Fruit fly (Drosophila melanogaster) whole organism, adult: ENCODE results near the gene comm2.

ENCODE experiments used
- CG11617 ChIP-seq: fragments of 200-800 bp; sonication (Bioruptor generic); optimal IDR thresholded peaks from 2 replicates; lab custom pipeline; 2017; ENCODE audit warnings: mild to moderate bottlenecking, missing biosample characterization, missing genetic modification reagents, missing genetic modification characterization
- CG12768 ChIP-seq: fragments of 200-800 bp; sonication (Bioruptor generic); optimal IDR thresholded peaks from 2 replicates; lab custom pipeline; 2017; ENCODE audit warnings: missing biosample characterization, missing genetic modification characterization, mild to moderate bottlenecking, moderate library complexity, missing genetic modification reagents
- CG14711 ChIP-seq: fragments of 200-800 bp; sonication (Bioruptor generic); optimal IDR thresholded peaks from 2 replicates; lab custom pipeline; 2018; ENCODE audit warnings: missing biosample characterization, mild to moderate bottlenecking, missing genetic modification characterization, moderate library complexity
- CG1620 ChIP-seq: fragments of 200-800 bp; sonication (Bioruptor generic); optimal IDR thresholded peaks from 2 replicates; lab custom pipeline; 2016; ENCODE audit warnings: missing biosample characterization, missing genetic modification characterization
- CG33017 ChIP-seq: fragments of 200-800 bp; sonication (Bioruptor generic); optimal IDR thresholded peaks from 2 replicates; lab custom pipeline; 2018; ENCODE audit warnings: missing biosample characterization, mild to moderate bottlenecking, missing genetic modification characterization, moderate library complexity
- CG5204 ChIP-seq: fragments of 200-800 bp; sonication (Bioruptor generic); optimal IDR thresholded peaks from 2 replicates; lab custom pipeline; 2016; ENCODE audit warnings: missing biosample characterization, missing genetic modification characterization
- CG7045 ChIP-seq: fragments of 200-800 bp; sonication (Bioruptor generic); optimal IDR thresholded peaks from 2 replicates; lab custom pipeline; 2017; ENCODE audit warnings: missing biosample characterization, mild to moderate bottlenecking, missing genetic modification characterization
- CG7101 ChIP-seq: fragments of 200-800 bp; sonication (Bioruptor generic); optimal IDR thresholded peaks from 2 replicates; lab custom pipeline; 2018; ENCODE audit warnings: missing biosample characterization, mild to moderate bottlenecking, missing genetic modification characterization, moderate library complexity
- Clk ChIP-seq: fragments of 200-800 bp; sonication (Bioruptor generic); optimal IDR thresholded peaks from 2 replicates; lab custom pipeline; 2017; ENCODE audit warnings: missing biosample characterization, missing genetic modification characterization
- Crg-1 ChIP-seq: fragments of 200-800 bp; sonication (Bioruptor generic); optimal IDR thresholded peaks from 2 replicates; lab custom pipeline; 2016; ENCODE audit warnings: missing biosample characterization, missing genetic modification characterization
- Hr96 ChIP-seq: fragments of 200-800 bp; sonication (Bioruptor generic); optimal IDR thresholded peaks from 2 replicates; lab custom pipeline; 2016; ENCODE audit warnings: missing biosample characterization, missing genetic modification characterization
- Mnt ChIP-seq: fragments of 200-800 bp; sonication (Bioruptor generic); optimal IDR thresholded peaks from 2 replicates; lab custom pipeline; 2016; ENCODE audit warnings: missing biosample characterization, mild to moderate bottlenecking, missing genetic modification characterization
- bab1 ChIP-seq: fragments of 200-800 bp; sonication (Bioruptor generic); optimal IDR thresholded peaks from 3 replicates; lab custom pipeline; 2019; ENCODE audit warnings: missing biosample characterization, mild to moderate bottlenecking, missing genetic modification characterization, moderate library complexity
- cic ChIP-seq: fragments of 200-800 bp; sonication (Bioruptor generic); optimal IDR thresholded peaks from 2 replicates; lab custom pipeline; 2017; ENCODE audit warnings: missing biosample characterization, mild to moderate bottlenecking, missing genetic modification characterization, moderate library complexity
- cnc ChIP-seq, 2 experiments: fragments of >200 bp; optimal IDR thresholded peaks; 2 replicates each; lab custom pipeline; 2017
- kay ChIP-seq: fragments of 200-800 bp; sonication (Bioruptor generic); peaks from one replicate; lab custom pipeline; 2016; ENCODE audit warnings: missing biosample characterization, missing genetic modification characterization, borderline replicate concordance
- ovo ChIP-seq: fragments of 200-800 bp; sonication (Bioruptor generic); optimal IDR thresholded peaks from 2 replicates; lab custom pipeline; 2016; ENCODE audit warnings: missing biosample characterization, missing genetic modification characterization
- pad ChIP-seq: fragments of 200-800 bp; sonication (Bioruptor generic); optimal IDR thresholded peaks from 3 replicates; lab custom pipeline; 2017; ENCODE audit warnings: missing biosample characterization, missing genetic modification characterization, mild to moderate bottlenecking, moderate library complexity, missing genetic modification reagents
- tj ChIP-seq: fragments of 200-800 bp; sonication (Bioruptor generic); optimal IDR thresholded peaks from 3 replicates; lab custom pipeline; 2017; ENCODE audit warnings: missing biosample characterization, mild to moderate bottlenecking, missing genetic modification characterization, moderate library complexity
- toe ChIP-seq: fragments of 200-800 bp; sonication (Bioruptor generic); optimal IDR thresholded peaks from 2 replicates; lab custom pipeline; 2016; ENCODE audit warnings: missing biosample characterization, missing genetic modification characterization

Gene comm2

DNA sequence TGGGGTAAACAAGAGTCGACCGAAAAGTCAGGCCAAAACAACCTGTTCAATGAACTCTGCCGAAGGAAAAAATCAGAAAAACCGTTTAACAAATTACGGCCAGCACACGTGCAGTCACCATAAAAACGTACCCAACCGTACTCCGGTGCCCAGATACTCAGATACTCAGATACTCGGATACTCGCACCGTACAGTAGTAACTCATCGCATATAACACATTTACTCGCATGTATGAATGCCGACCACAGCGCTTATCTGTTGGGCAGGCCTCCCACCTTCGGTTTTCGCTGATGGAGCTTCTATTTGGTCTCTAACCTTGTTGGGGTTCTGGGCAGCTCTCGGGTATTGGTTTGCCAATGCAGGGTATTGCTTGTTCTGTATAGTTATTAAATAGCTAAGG is 20.6 kb upstream of the comm2 start:
- TF ChIP-seq cnc (optimal IDR thresholded peaks at IDR 0.05; lab: Kevin White, UChicago) = no peak
- no peak for TF ChIP-seq CG7045
- no peak for TF ChIP-seq kay
- no peak for TF ChIP-seq CG14711 (tag; lab: Kevin White, UChicago)
- no peak for TF ChIP-seq tj (GFP tag; lab: Kevin White, UChicago)

dm6 chr3L:15717519-15717918 is 17.9 kb upstream of the comm2 start, which contains the start of gene CG42570:
Gene CG42570 (plus strand): TSS chr3L:15717819.
- no peak for TF ChIP-seq cic (GFP tag; lab: Kevin White, UChicago)
- no peak for TF ChIP-seq CG7101 (tag; lab: Kevin White, UChicago)
- no peak for TF ChIP-seq CG12768 (GFP tag; lab: Kevin White, UChicago)
- TF ChIP-seq Mnt (GFP tag; lab: Kevin White, UChicago) = no peak
- no peak for TF ChIP-seq CG33017
- TF ChIP-seq Clk = no peak
- no peak for TF ChIP-seq CG7045
- no peak for TF ChIP-seq CG14711 (tag; lab: Kevin White, UChicago)
- TF ChIP-seq Crg-1 (GFP tag; lab: Kevin White, UChicago) = no peak
- no peak for TF ChIP-seq cnc (optimal IDR thresholded peaks at IDR 0.05; lab: Kevin White, UChicago)
- TF ChIP-seq CG11617 (GFP tag; lab: Kevin White, UChicago) = no peak
- no peak for TF ChIP-seq tj (GFP tag; lab: Kevin White, UChicago)
- TF ChIP-seq pad = no peak
- TF ChIP-seq kay = no peak
- TF ChIP-seq Hr96 (GFP tag; lab: Kevin White, UChicago) = no peak
- TF ChIP-seq ovo (GFP tag; lab: Kevin White, UChicago) = no peak
- no peak for TF ChIP-seq CG5204 (GFP tag; lab: Kevin White, UChicago)
- no peak for TF ChIP-seq bab1 (GFP tag; lab: Kevin White, UChicago)
- no peak for TF ChIP-seq CG1620 (GFP tag; lab: Kevin White, UChicago)
- no peak for TF ChIP-seq toe (GFP tag; lab: Kevin White, UChicago)

DNA sequence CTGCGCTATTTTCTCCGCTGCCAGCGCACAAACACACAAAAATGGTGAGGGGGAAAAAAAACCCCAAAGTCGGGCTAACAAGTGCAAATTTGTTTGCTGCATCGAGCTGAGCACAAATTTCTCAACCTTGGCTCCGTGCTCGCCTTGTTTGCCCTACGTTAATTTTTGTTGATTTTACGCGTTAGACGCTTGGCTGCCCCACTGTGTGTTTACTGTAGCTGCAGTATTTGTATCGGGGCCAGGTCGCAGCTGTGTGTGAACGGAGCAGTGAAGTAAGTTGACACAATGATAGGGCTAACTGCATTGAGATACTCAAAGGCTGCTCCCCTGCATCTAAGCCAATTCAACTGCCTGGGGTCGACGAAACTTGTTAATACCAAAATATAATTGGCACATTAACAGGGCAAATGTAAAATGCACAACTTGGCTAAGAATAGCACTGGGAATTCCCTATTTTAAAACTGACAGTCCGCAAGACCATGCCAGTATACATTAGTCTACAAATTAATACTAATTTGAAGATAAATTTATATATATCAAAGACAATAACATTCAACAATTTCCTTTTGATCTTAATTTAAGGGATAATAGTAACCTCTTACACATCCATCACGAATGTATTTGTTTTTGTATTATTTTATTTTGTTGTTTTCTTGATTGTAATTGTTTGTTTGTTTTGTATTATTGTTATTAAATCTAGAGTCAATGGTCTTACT is 16.3 kb upstream of the comm2 start, which contains the start of gene CG42571:
TSS of gene CG42571 (plus strand) at position 666 of the 716 bp plus-strand sequence.
- TF ChIP-seq Mnt (GFP tag; lab: Kevin White, UChicago) (peak; percentile 27), toe (GFP tag; lab: Kevin White, UChicago) (no peak), CG11617 (GFP tag; lab: Kevin White, UChicago) (peak; percentile 12), CG12768 (GFP tag; lab: Kevin White, UChicago) (peak; percentile 36), CG1620 (GFP tag; lab: Kevin White, UChicago) (peak; percentile 24), kay (peak; percentile 44), CG7045 (peak; percentile 15), pad (peak; percentile 18), CG14711 (tag; lab: Kevin White, UChicago) (no peak), Clk (no peak), ovo (GFP tag; lab: Kevin White, UChicago) (peak; percentile 46), cic (GFP tag; lab: Kevin White, UChicago) (peak; percentile 8), Crg-1 (GFP tag; lab: Kevin White, UChicago) (peak; percentile 50)

DNA sequence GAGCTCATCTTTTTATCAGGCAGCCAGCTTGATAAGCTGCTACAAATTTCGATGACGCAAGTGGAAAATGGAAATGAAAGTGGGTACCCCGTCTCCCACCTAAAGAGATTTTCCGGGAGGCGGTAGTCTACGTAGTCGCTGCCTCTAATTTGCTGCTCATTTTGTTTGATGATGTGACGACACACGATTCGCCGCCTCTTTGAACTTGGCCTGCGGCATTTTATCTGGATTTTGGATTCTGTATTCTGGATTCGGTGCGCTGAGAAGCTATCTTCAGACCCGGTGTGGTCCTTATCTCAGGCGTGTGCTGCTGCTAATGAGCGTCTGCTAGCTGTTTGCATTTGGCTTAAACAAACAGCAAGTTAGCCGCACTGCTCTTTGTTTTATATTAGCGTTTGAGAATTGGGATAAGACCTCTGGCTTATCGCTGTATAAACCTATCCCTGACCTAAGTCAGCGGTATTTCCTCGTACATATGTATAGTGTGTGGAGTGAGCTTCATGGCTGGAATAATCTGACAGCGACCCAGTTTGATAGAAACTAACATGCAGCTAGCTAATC is 14.4 kb upstream of the comm2 start:
- peak; percentile 57 for TF ChIP-seq CG12768 (GFP tag; lab: Kevin White, UChicago)
- TF ChIP-seq cnc (optimal IDR thresholded peaks at IDR 0.05; lab: Kevin White, UChicago) = no peak
- TF ChIP-seq CG11617 (GFP tag; lab: Kevin White, UChicago) = peak; percentile 67
- peak; percentile 7 for TF ChIP-seq tj (GFP tag; lab: Kevin White, UChicago)
- peak; percentile 52 for TF ChIP-seq CG1620 (GFP tag; lab: Kevin White, UChicago)
- TF ChIP-seq kay = peak; percentile 64
- TF ChIP-seq toe (GFP tag; lab: Kevin White, UChicago) = peak; percentile 15
- peak; percentile 50 for TF ChIP-seq CG33017
- TF ChIP-seq Crg-1 (GFP tag; lab: Kevin White, UChicago) = peak; percentile 32
- peak; percentile 50 for TF ChIP-seq Clk
- no peak for TF ChIP-seq bab1 (GFP tag; lab: Kevin White, UChicago)
- peak; percentile 37 for TF ChIP-seq ovo (GFP tag; lab: Kevin White, UChicago)
- peak; percentile 23 for TF ChIP-seq pad
- TF ChIP-seq CG14711 (tag; lab: Kevin White, UChicago) = no peak
- peak; percentile 44 for TF ChIP-seq CG5204 (GFP tag; lab: Kevin White, UChicago)
- peak; percentile 80 for TF ChIP-seq CG7045
- TF ChIP-seq CG7101 (tag; lab: Kevin White, UChicago) = peak; percentile 56
- TF ChIP-seq cic (GFP tag; lab: Kevin White, UChicago) = peak; percentile 76
- peak; percentile 56 for TF ChIP-seq Mnt (GFP tag; lab: Kevin White, UChicago)
- TF ChIP-seq Hr96 (GFP tag; lab: Kevin White, UChicago) = peak; percentile 28

DNA sequence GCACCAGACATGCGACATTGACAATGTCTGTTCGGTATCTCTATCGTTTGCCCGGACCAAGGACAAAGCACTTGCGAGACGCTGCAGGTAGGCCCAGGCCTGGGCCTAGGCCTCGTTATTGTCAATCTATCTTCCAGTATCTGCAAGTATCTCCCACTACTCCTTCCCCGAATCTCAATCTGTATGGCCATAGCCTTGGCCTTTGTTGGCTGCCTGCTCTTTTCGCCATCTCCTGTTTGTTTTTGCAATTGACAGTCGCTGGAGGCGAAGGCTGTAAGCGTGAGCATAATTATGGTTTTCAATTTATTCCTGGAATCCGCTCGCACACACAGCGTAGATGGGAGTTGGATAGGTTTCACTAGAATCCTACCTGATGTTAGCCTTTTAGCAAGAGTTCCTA is 12.4 kb upstream of the comm2 start:
- no peak for TF ChIP-seq ovo (GFP tag; lab: Kevin White, UChicago)
- no peak for TF ChIP-seq bab1 (GFP tag; lab: Kevin White, UChicago)
- TF ChIP-seq kay = no peak
- TF ChIP-seq CG5204 (GFP tag; lab: Kevin White, UChicago) = no peak

DNA sequence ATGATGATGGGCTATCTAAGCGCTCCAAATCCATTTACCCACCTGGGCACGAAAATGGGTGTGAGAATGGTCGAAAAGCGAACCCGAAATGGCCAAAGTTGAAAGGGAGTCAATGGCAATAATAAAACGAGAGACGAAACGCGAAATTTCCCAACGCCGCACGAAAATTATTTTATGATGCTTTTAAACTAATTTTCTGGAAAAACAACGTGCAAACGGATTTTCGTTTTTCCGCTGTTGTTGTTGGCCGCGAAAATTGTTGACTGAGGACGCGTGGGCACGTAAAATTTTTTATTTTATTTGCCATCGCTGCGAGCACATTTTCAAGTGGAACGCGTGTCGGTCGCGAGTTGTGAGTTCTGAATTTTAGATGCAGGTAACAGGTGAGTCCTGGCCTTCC is 11.5 kb upstream of the comm2 start:
- TF ChIP-seq Hr96 (GFP tag; lab: Kevin White, UChicago) (no peak), CG33017 (no peak), CG12768 (GFP tag; lab: Kevin White, UChicago) (no peak), CG5204 (GFP tag; lab: Kevin White, UChicago) (no peak), CG11617 (GFP tag; lab: Kevin White, UChicago) (no peak), Crg-1 (GFP tag; lab: Kevin White, UChicago) (no peak), cnc (optimal IDR thresholded peaks at IDR 0.05; lab: Kevin White, UChicago) (no peak), toe (GFP tag; lab: Kevin White, UChicago) (no peak), CG14711 (tag; lab: Kevin White, UChicago) (no peak), CG7045 (no peak), CG7101 (tag; lab: Kevin White, UChicago) (no peak)
